Fruit fly (Drosophila melanogaster): ENCODE data around the gene CG6813.
A peak's percentile ranks its signal among the peaks of the same experiment; 100 is the strongest.

The CG6813 gene

dm6 chr3R:11655873-11656374 is 29.5 kb upstream of the CG6813 start, which contains the start of gene CG42327 (continued):
- TF ChIP-seq CG12391 (tag; optimal IDR thresholded peaks at IDR 0.05) (peak; percentile 98), nom (GFP tag; optimal IDR thresholded peaks at IDR 0.05) (peak; percentile 84), gsb-n (tag; optimal IDR thresholded peaks at IDR 0.05) (peak; percentile 97), pho (GFP tag; optimal IDR thresholded peaks at IDR 0.05) (peak; percentile 77), GATAe (GFP tag; conservative IDR thresholded peaks at IDR 0.05) (peak; percentile 45; the same call in 1 of the 2 replicates), sim (GFP tag; IDR thresholded peaks at IDR 0.05) (peak; percentile 94), CG12299 (tag; optimal IDR thresholded peaks at IDR 0.05) (peak; percentile 91), CG34422 (GFP tag; IDR thresholded peaks at IDR 0.05) (peak; percentile 96), sima (GFP tag; optimal IDR thresholded peaks at IDR 0.05) (peak; percentile 16), fu2 (GFP tag; optimal IDR thresholded peaks at IDR 0.05) (peak; percentile 65), CG11093 (GFP tag; IDR thresholded peaks at IDR 0.05) (peak; percentile 92), CG6765 (GFP tag; optimal IDR thresholded peaks at IDR 0.05) (peak; percentile 85), CG9797 (GFP tag; optimal IDR thresholded peaks at IDR 0.05) (peak; percentile 31), Mrtf (GFP tag; IDR thresholded peaks at IDR 0.05) (peak; percentile 86), kay (GFP tag; optimal IDR thresholded peaks at IDR 0.05) (peak; percentile 82), inv (GFP tag; IDR thresholded peaks at IDR 0.05; ENCODE audit: partially characterized antibody) (peak; percentile 16; the same call in 1 of the 2 replicates), CG32767 (GFP tag; IDR thresholded peaks at IDR 0.05) (peak; percentile 94), Elba2 (GFP tag; optimal IDR thresholded peaks at IDR 0.05) (peak; percentile 51), wek (GFP tag; optimal IDR thresholded peaks at IDR 0.05) (peak; percentile 60), Sin3A (optimal IDR thresholded peaks at IDR 0.05) (no peak), amos (GFP tag; IDR thresholded peaks at IDR 0.05; ENCODE audit: partially characterized antibody) (peak; percentile 32; the same call in 1 of the 2 replicates), mirr (GFP tag; optimal IDR thresholded peaks at IDR 0.05) (peak; percentile 80), CG6654 (GFP tag; optimal IDR thresholded peaks at IDR 0.05) (peak; percentile 77), CG16815 (GFP tag; optimal IDR thresholded peaks at IDR 0.05) (peak; percentile 89), ab (GFP tag; optimal IDR thresholded peaks at IDR 0.05) (no peak), PHDP (tag; optimal IDR thresholded peaks at IDR 0.05) (peak; percentile 96), CG17612 (GFP tag; IDR thresholded peaks at IDR 0.05) (peak; percentile 78), CoRest (tag; optimal IDR thresholded peaks at IDR 0.05) (peak; percentile 91), toy (GFP tag; IDR thresholded peaks at IDR 0.05) (peak; percentile 80), CG14050 (GFP tag; IDR thresholded peaks at IDR 0.05) (peak; percentile 94), CG9876 (GFP tag; optimal IDR thresholded peaks at IDR 0.05) (peak; percentile 45), Deaf1 (tag; optimal IDR thresholded peaks at IDR 0.05) (peak; percentile 72), CG2199 (GFP tag; IDR thresholded peaks at IDR 0.05) (peak; percentile 84), CG11696 (GFP tag; IDR thresholded peaks at IDR 0.05) (peak; percentile 89), Optix (GFP tag; IDR thresholded peaks at IDR 0.05) (peak; percentile 96), Fer3 (tag; optimal IDR thresholded peaks at IDR 0.05) (peak; percentile 87), NFAT (GFP tag; IDR thresholded peaks at IDR 0.05) (peak; percentile 72), CG1602 (GFP tag; optimal IDR thresholded peaks at IDR 0.05) (peak; percentile 92), pfk (GFP tag; optimal IDR thresholded peaks at IDR 0.05) (no peak), CG8478 (optimal IDR thresholded peaks at IDR 0.05) (no peak), crp (GFP tag; optimal IDR thresholded peaks at IDR 0.05) (peak in 1 of 2 experiments; percentile 59), CG15073 (GFP tag; optimal IDR thresholded peaks at IDR 0.05) (peak; percentile 26), tgo (GFP tag; IDR thresholded peaks at IDR 0.05) (peak; percentile 96), CG12104 (GFP tag; optimal IDR thresholded peaks at IDR 0.05) (peak; percentile 79), CG2129 (GFP tag; IDR thresholded peaks at IDR 0.05; ENCODE audit: partially characterized antibody) (no peak), CG7928 (GFP tag; optimal IDR thresholded peaks at IDR 0.05) (peak; percentile 51), sc (optimal IDR thresholded peaks at IDR 0.05) (no peak), sc (GFP tag; optimal IDR thresholded peaks at IDR 0.05) (peak; percentile 95), Eip74EF (GFP tag; optimal IDR thresholded peaks at IDR 0.05) (peak in 1 of 2 experiments; percentile 88), TFAM (GFP tag; optimal IDR thresholded peaks at IDR 0.05) (peak; percentile 72), Lhr (GFP tag; optimal IDR thresholded peaks at IDR 0.05) (peak; percentile 81)

Measured in whole organism, embryonic.